Worm (Caenorhabditis elegans) whole organism, L2 larva: Measurements from ENCODE around the gene K08E4.7.
A peak's percentile ranks its signal among the peaks of the same experiment; 100 is the strongest.

Experiments used
- ceh-82 ChIP-seq: fragments of 150-350 bp; optimal IDR thresholded peaks from 2 replicates; lab custom pipeline; 2014; ENCODE audit warnings: missing biosample characterization, missing genetic modification characterization
- nhr-10 ChIP-seq: sonication (generic microtip); optimal IDR thresholded peaks from 2 replicates; lab custom pipeline; 2017; ENCODE audit warnings: missing biosample characterization, missing genetic modification characterization
- nhr-129 ChIP-seq: fragments of 150-350 bp; optimal IDR thresholded peaks from 2 replicates; lab custom pipeline; 2014; ENCODE audit warnings: missing biosample characterization, missing genetic modification characterization
- nhr-77 ChIP-seq: fragments of 150-350 bp; optimal IDR thresholded peaks from 2 replicates; lab custom pipeline; 2014; ENCODE audit warnings: missing biosample characterization, missing genetic modification characterization
- zag-1 ChIP-seq: fragments of 150-350 bp; optimal IDR thresholded peaks from 2 replicates; lab custom pipeline; 2014; ENCODE audit warnings: missing biosample characterization, missing genetic modification characterization

ce11 chrIV:12121076-12121475 lies 45.5 kb downstream of the K08E4.7 start, which contains the start of the genes ddb-1 and M18.6:
- TF ChIP-seq nhr-129, result peak; percentile 76
- TF ChIP-seq nhr-77 (tag; lab: Kevin White, UChicago), result no peak
- TF ChIP-seq zag-1, result no peak
- TF ChIP-seq ceh-82 (tag; lab: Kevin White, UChicago), result no peak
- TF ChIP-seq nhr-10 (tag; lab: Kevin White, UChicago), result no peak
